Worm (Caenorhabditis elegans) whole organism, L4 larva: ENCODE data around the gene F59A6.11.

ENCODE experiments used
- F10B5.3 ChIP-seq: sonication (generic microtip); optimal IDR thresholded peaks from 2 replicates; lab custom pipeline; 2016; ENCODE audit warnings: mild to moderate bottlenecking, missing genetic modification characterization, missing compliant biosample characterization
- F26F4.8 ChIP-seq: fragments of 200-800 bp; sonication (Bioruptor generic); conservative IDR thresholded peaks from 2 replicates; pipeline ENCODE4 v1.3.6; 2022; ENCODE audit warnings: missing genetic modification characterization, missing compliant biosample characterization
- F49E8.2 ChIP-seq: sonication (generic microtip); optimal IDR thresholded peaks from 2 replicates; lab custom pipeline; 2016; ENCODE audit warnings: missing compliant biosample characterization, mild to moderate bottlenecking, missing genetic modification characterization, borderline replicate concordance
- T20F7.1 ChIP-seq: fragments of 200-800 bp; sonication (Bioruptor generic); optimal IDR thresholded peaks from 2 replicates; lab custom pipeline; 2018; ENCODE audit warnings: mild to moderate bottlenecking, missing genetic modification characterization, missing compliant biosample characterization
- T26A8.4 ChIP-seq: fragments of 200-800 bp; sonication (Bioruptor generic); IDR thresholded peaks from 2 replicates; pipeline ENCODE4 v1.3.6; 2022; ENCODE audit warnings: missing genetic modification characterization, missing compliant biosample characterization
- Y105C5A.15 ChIP-seq: fragments of 200-800 bp; sonication (Bioruptor generic); IDR thresholded peaks from 2 replicates; pipeline ENCODE4 v1.3.6; 2022; ENCODE audit warnings: missing genetic modification characterization, missing compliant biosample characterization
- Y5F2A.4 ChIP-seq: fragments of 200-800 bp; sonication (Bioruptor generic); optimal IDR thresholded peaks from 2 replicates; lab custom pipeline; 2018; ENCODE audit warnings: mild to moderate bottlenecking, missing genetic modification characterization, missing compliant biosample characterization
- ama-1 ChIP-seq: fragments of 150-350 bp; optimal IDR thresholded peaks from 2 replicates; lab custom pipeline; 2014; ENCODE audit warnings: inconsistent platforms, mixed read lengths
- ceh-20 ChIP-seq: fragments of 200-800 bp; sonication (Bioruptor generic); IDR thresholded peaks from 2 replicates; pipeline ENCODE4 v1.3.6; 2022; ENCODE audit warnings: missing genetic modification reagents, missing genetic modification characterization, missing compliant biosample characterization
- ceh-32 ChIP-seq: sonication (generic microtip); optimal IDR thresholded peaks from 2 replicates; lab custom pipeline; 2016; ENCODE audit warnings: mild to moderate bottlenecking, missing genetic modification characterization, missing compliant biosample characterization; ENCODE audit not compliant: poor library complexity
- ceh-44 ChIP-seq: fragments of 200-800 bp; sonication (Bioruptor generic); IDR thresholded peaks from 2 replicates; pipeline ENCODE4 v1.3.6; 2022; ENCODE audit warnings: missing genetic modification reagents, missing genetic modification characterization, missing compliant biosample characterization
- ceh-82 ChIP-seq: sonication (generic microtip); optimal IDR thresholded peaks from 2 replicates; lab custom pipeline; 2017; ENCODE audit warnings: missing biosample characterization, missing genetic modification characterization
- cey-2 ChIP-seq: sonication (generic microtip); optimal IDR thresholded peaks from 3 replicates; lab custom pipeline; 2017; ENCODE audit warnings: missing genetic modification characterization, mild to moderate bottlenecking, missing compliant biosample characterization, antibody characterized with exemption, borderline replicate concordance; ENCODE audit not compliant: insufficient read depth
- ctbp-1 ChIP-seq: fragments of 200-800 bp; sonication (Bioruptor generic); IDR thresholded peaks from 2 replicates; pipeline ENCODE4 v1.3.6; 2022; ENCODE audit warnings: missing genetic modification reagents, missing genetic modification characterization, missing compliant biosample characterization
- daf-8 ChIP-seq: fragments of 200-800 bp; sonication (Bioruptor generic); IDR thresholded peaks from 2 replicates; pipeline ENCODE4 v1.3.6; 2022; ENCODE audit warnings: missing genetic modification characterization, missing compliant biosample characterization
- dmd-6 ChIP-seq: fragments of 200-800 bp; sonication (Bioruptor generic); IDR thresholded peaks from 2 replicates; pipeline ENCODE4 v1.3.6; 2022; ENCODE audit warnings: missing genetic modification reagents, missing genetic modification characterization, missing compliant biosample characterization
- dpl-1 ChIP-seq: fragments of 150-350 bp; optimal IDR thresholded peaks from 2 replicates; lab custom pipeline; 2014; ENCODE audit warnings: missing biosample characterization, missing genetic modification reagents, missing genetic modification characterization
- duxl-1 ChIP-seq: sonication (generic microtip); optimal IDR thresholded peaks from 2 replicates; lab custom pipeline; 2016; ENCODE audit warnings: mild to moderate bottlenecking, missing genetic modification characterization, moderate library complexity, missing compliant biosample characterization; ENCODE audit not compliant: poor library complexity
- dve-1 ChIP-seq: sonication (generic microtip); optimal IDR thresholded peaks from 2 replicates; lab custom pipeline; 2017; ENCODE audit warnings: antibody characterized with exemption, mild to moderate bottlenecking, missing genetic modification characterization, missing compliant biosample characterization; ENCODE audit not compliant: insufficient read depth
- hlh-11 ChIP-seq: fragments of 200-800 bp; sonication (Bioruptor generic); optimal IDR thresholded peaks from 2 replicates; lab custom pipeline; 2018; ENCODE audit warnings: mild to moderate bottlenecking, missing genetic modification characterization, missing compliant biosample characterization
- hlh-30 ChIP-seq: sonication (generic microtip); optimal IDR thresholded peaks from 2 replicates; lab custom pipeline; 2017; ENCODE audit warnings: antibody characterized with exemption, mild to moderate bottlenecking, missing genetic modification characterization, missing compliant biosample characterization; ENCODE audit not compliant: insufficient read depth
- hmg-1.1 ChIP-seq: fragments of 200-800 bp; sonication (Bioruptor generic); IDR thresholded peaks from 2 replicates; pipeline ENCODE4 v1.3.6; 2022; ENCODE audit warnings: missing genetic modification reagents, missing genetic modification characterization, missing compliant biosample characterization
- lim-7 ChIP-seq: fragments of 200-800 bp; sonication (Bioruptor generic); IDR thresholded peaks from 2 replicates; pipeline ENCODE4 v1.3.6; 2022; ENCODE audit warnings: missing genetic modification characterization, missing compliant biosample characterization
- lin-38 ChIP-seq: fragments of 200-800 bp; sonication (Bioruptor generic); IDR thresholded peaks from 2 replicates; pipeline ENCODE4 v1.3.6; 2022; ENCODE audit warnings: missing genetic modification reagents, missing genetic modification characterization, missing compliant biosample characterization
- lir-3 ChIP-seq: sonication (generic microtip); optimal IDR thresholded peaks from 2 replicates; lab custom pipeline; 2016; ENCODE audit warnings: mild to moderate bottlenecking, missing genetic modification characterization, missing compliant biosample characterization
- lsy-2 ChIP-seq, 2 experiments: fragments of 150-350 bp in 1 of 2; sonication (generic microtip) in 1 of 2; optimal IDR thresholded peaks; 2 replicates each; lab custom pipeline; 2014 to 2017; ENCODE audit warnings: missing biosample characterization in 2 of 2, missing genetic modification characterization in 2 of 2
- madf-5 ChIP-seq, 2 experiments: fragments of 200-800 bp; sonication (Bioruptor generic); IDR thresholded peaks; 2 replicates each; pipeline ENCODE4 v1.3.6; 2022; ENCODE audit warnings: missing compliant biosample characterization in 2 of 2, missing genetic modification characterization in 2 of 2
- madf-9 ChIP-seq: fragments of 200-800 bp; sonication (Bioruptor generic); conservative IDR thresholded peaks from 2 replicates; pipeline ENCODE4 v1.3.6; 2022; ENCODE audit warnings: missing genetic modification reagents, missing genetic modification characterization, missing compliant biosample characterization
- mes-2 ChIP-seq: sonication (generic microtip); optimal IDR thresholded peaks from 2 replicates; lab custom pipeline; 2016; ENCODE audit warnings: missing genotype, mild to moderate bottlenecking, missing genetic modification characterization, missing compliant biosample characterization; ENCODE audit not compliant: poor library complexity, severe bottlenecking
- mxl-2 ChIP-seq: fragments of 200-800 bp; sonication (Bioruptor generic); conservative IDR thresholded peaks from 2 replicates; pipeline ENCODE4 v1.3.6; 2022; ENCODE audit warnings: missing genetic modification reagents, missing genetic modification characterization, missing compliant biosample characterization
- mxl-3 ChIP-seq: fragments of 200-800 bp; sonication (Bioruptor generic); optimal IDR thresholded peaks from 2 replicates; lab custom pipeline; 2018; ENCODE audit warnings: mild to moderate bottlenecking, missing genetic modification characterization, missing compliant biosample characterization
- nhr-10 ChIP-seq: fragments of 150-350 bp; optimal IDR thresholded peaks from 2 replicates; lab custom pipeline; 2014; ENCODE audit warnings: missing biosample characterization, missing genetic modification characterization
- nhr-102 ChIP-seq: sonication (generic microtip); optimal IDR thresholded peaks from 2 replicates; lab custom pipeline; 2016; ENCODE audit warnings: mild to moderate bottlenecking, missing genetic modification characterization, moderate library complexity, missing compliant biosample characterization
- nhr-237 ChIP-seq: sonication (generic microtip); optimal IDR thresholded peaks from 2 replicates; lab custom pipeline; 2017; ENCODE audit warnings: missing biosample characterization, missing genetic modification characterization
- nhr-25 ChIP-seq: sonication (generic microtip); optimal IDR thresholded peaks from 2 replicates; lab custom pipeline; 2017; ENCODE audit warnings: missing genetic modification characterization, mild to moderate bottlenecking, missing compliant biosample characterization, antibody characterized with exemption, moderate library complexity, borderline replicate concordance; ENCODE audit not compliant: insufficient read depth
- nhr-28 ChIP-seq: fragments of 150-350 bp; optimal IDR thresholded peaks from 2 replicates; lab custom pipeline; 2014; ENCODE audit warnings: missing biosample characterization, missing genetic modification characterization
- nhr-41 ChIP-seq: fragments of 200-800 bp; sonication (Bioruptor generic); IDR thresholded peaks from 2 replicates; pipeline ENCODE4 v1.3.6; 2022; ENCODE audit warnings: missing genetic modification reagents, missing genetic modification characterization, missing compliant biosample characterization
- nhr-42 ChIP-seq: fragments of 200-800 bp; sonication (Bioruptor generic); IDR thresholded peaks from 2 replicates; pipeline ENCODE4 v1.3.6; 2022; ENCODE audit warnings: missing genetic modification characterization, missing compliant biosample characterization
- nhr-48 ChIP-seq: sonication (generic microtip); optimal IDR thresholded peaks from 2 replicates; lab custom pipeline; 2016; ENCODE audit warnings: mild to moderate bottlenecking, missing genetic modification characterization, missing compliant biosample characterization
- nhr-6 ChIP-seq: fragments of 150-350 bp; optimal IDR thresholded peaks from 2 replicates; lab custom pipeline; 2014; ENCODE audit warnings: missing biosample characterization, missing genetic modification characterization
- nhr-77 ChIP-seq: fragments of 150-350 bp; optimal IDR thresholded peaks from 2 replicates; lab custom pipeline; 2014; ENCODE audit warnings: missing biosample characterization, missing genetic modification characterization
- rbr-2 ChIP-seq: sonication (generic microtip); optimal IDR thresholded peaks from 2 replicates; lab custom pipeline; 2016; ENCODE audit warnings: missing genotype, missing genetic modification characterization, missing compliant biosample characterization
- sdz-12 ChIP-seq: fragments of 200-800 bp; sonication (Bioruptor generic); optimal IDR thresholded peaks from 2 replicates; lab custom pipeline; 2018; ENCODE audit warnings: mild to moderate bottlenecking, missing genetic modification characterization, missing compliant biosample characterization
- spr-1 ChIP-seq: sonication (generic microtip); optimal IDR thresholded peaks from 2 replicates; lab custom pipeline; 2016; ENCODE audit warnings: mild to moderate bottlenecking, missing genetic modification characterization, missing compliant biosample characterization
- tag-97 ChIP-seq: fragments of 200-800 bp; sonication (Bioruptor generic); IDR thresholded peaks from 2 replicates; pipeline ENCODE4 v1.3.6; 2022; ENCODE audit warnings: missing genetic modification characterization, missing compliant biosample characterization
- zfp-2 ChIP-seq: sonication (generic microtip); optimal IDR thresholded peaks from 2 replicates; lab custom pipeline; 2016; ENCODE audit warnings: mild to moderate bottlenecking, missing genetic modification characterization, missing compliant biosample characterization
- zfp-3 ChIP-seq: fragments of 200-800 bp; sonication (Bioruptor generic); conservative IDR thresholded peaks from 2 replicates; pipeline ENCODE4 v1.3.6; 2022; ENCODE audit warnings: missing genetic modification reagents, missing genetic modification characterization, missing compliant biosample characterization
- zip-11 ChIP-seq: fragments of 200-800 bp; sonication (Bioruptor generic); IDR thresholded peaks from 2 replicates; pipeline ENCODE4 v1.3.6; 2022; ENCODE audit warnings: missing genetic modification characterization, missing compliant biosample characterization

Gene F59A6.11

DNA sequence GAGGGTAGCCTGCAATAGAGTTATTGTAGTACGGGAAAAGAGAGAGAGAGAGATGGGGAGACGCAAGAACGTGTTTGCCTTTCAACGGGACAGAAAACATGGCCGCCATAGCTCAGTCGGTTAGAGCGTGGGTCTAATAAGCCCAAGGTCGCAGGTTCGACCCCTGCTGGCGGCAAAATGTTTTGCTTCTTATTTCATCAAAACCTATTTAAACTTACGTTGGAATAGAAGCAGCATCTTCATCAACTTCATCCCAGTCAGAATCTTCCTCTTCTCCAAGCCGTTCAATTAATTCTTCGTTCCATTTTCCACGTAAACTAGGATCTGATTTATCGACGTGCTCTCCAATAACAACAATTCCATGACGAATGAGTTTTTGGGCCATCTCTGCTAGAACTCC, 34.1 kb upstream of the F59A6.11 start:
- TF ChIP-seq Y5F2A.4 (peak; percentile 80), ceh-20 (GFP tag; lab: Robert Waterston, UW) (peak; percentile 70), F49E8.2 (tag; lab: Kevin White, UChicago) (peak; percentile 69), zfp-3 (GFP tag; lab: Robert Waterston, UW) (peak; percentile 79; the same call in 1 of the 2 replicates), nhr-48 (tag; lab: Kevin White, UChicago) (peak; percentile 45), ceh-44 (GFP tag; lab: Robert Waterston, UW) (peak; percentile 59; the same call in 1 of the 2 replicates), daf-8 (GFP tag; lab: Robert Waterston, UW) (0 out of 2 replicates have a peak, but pooled peaks have one; percentile 21), F26F4.8 (peak; percentile 72; the same call in 1 of the 2 replicates), lim-7 (GFP tag; lab: Robert Waterston, UW) (peak; percentile 94), nhr-237 (tag; lab: Kevin White, UChicago) (no peak), ctbp-1 (GFP tag; lab: Robert Waterston, UW) (0 out of 2 replicates have a peak, but pooled peaks have one; percentile 41), lin-38 (GFP tag; lab: Robert Waterston, UW) (peak; percentile 84), dve-1 (tag; lab: Kevin White, UChicago) (peak; percentile 26), rbr-2 (peak; percentile 46), nhr-42 (peak; percentile 87), tag-97 (GFP tag; lab: Robert Waterston, UW) (no peak), dmd-6 (GFP tag; lab: Robert Waterston, UW) (peak; percentile 68), cey-2 (tag; lab: Kevin White, UChicago) (no peak), Y105C5A.15 (GFP tag; lab: Robert Waterston, UW) (peak; percentile 86; the same call in 1 of the 2 replicates), nhr-102 (tag; lab: Kevin White, UChicago) (peak; percentile 54), nhr-28 (tag; lab: Kevin White, UChicago) (peak; percentile 34), F10B5.3 (tag; lab: Kevin White, UChicago) (peak; percentile 25), duxl-1 (tag; lab: Kevin White, UChicago) (peak; percentile 78), T26A8.4 (GFP tag; lab: Robert Waterston, UW) (peak; percentile 84), nhr-41 (GFP tag; lab: Robert Waterston, UW) (peak; percentile 81), ceh-32 (tag; lab: Kevin White, UChicago) (no peak), lsy-2 (tag; optimal IDR thresholded peaks at IDR 0.05; lab: Kevin White, UChicago) (peak; percentile 29 to 70), lir-3 (peak; percentile 15), nhr-10 (tag; lab: Kevin White, UChicago) (no peak), T20F7.1 (GFP tag; lab: Kevin White, UChicago) (peak; percentile 16), mes-2 (peak; percentile 74), hlh-11 (peak; percentile 55), hmg-1.1 (GFP tag; lab: Robert Waterston, UW) (peak; percentile 90), zfp-2 (tag; lab: Kevin White, UChicago) (peak; percentile 19), nhr-6 (tag; lab: Kevin White, UChicago) (peak; percentile 60), madf-9 (GFP tag; lab: Robert Waterston, UW) (peak; percentile 74), zip-11 (GFP tag; lab: Robert Waterston, UW) (peak; percentile 69; the same call in 1 of the 2 replicates), sdz-12 (GFP tag; lab: Kevin White, UChicago) (peak; percentile 82), mxl-2 (GFP tag; lab: Robert Waterston, UW) (0 out of 2 replicates have a peak, but pooled peaks have one; percentile 31), spr-1 (tag; lab: Kevin White, UChicago) (peak; percentile 75), nhr-25 (peak; percentile 70), hlh-30 (tag; lab: Kevin White, UChicago) (peak; percentile 29), nhr-77 (peak; percentile 71), madf-5 (GFP tag; IDR thresholded peaks at IDR 0.05; lab: Robert Waterston, UW) (peak in 1 of 2 experiments; percentile 52; a peak in 1 of 4 replicates), ama-1 (lab: Kevin White, UChicago) (no peak), mxl-3 (GFP tag; lab: Kevin White, UChicago) (peak; percentile 59), dpl-1 (GFP tag; lab: Kevin White, UChicago) (peak; percentile 45), ceh-82 (tag; lab: Kevin White, UChicago) (no peak)
